Fruit fly (Drosophila melanogaster) whole organism, pupa: ENCODE data around the gene Edem1.

Source experiments
- CG10348 ChIP-seq: fragments of 200-800 bp; sonication (Bioruptor generic); IDR thresholded peaks from 2 replicates; pipeline ENCODE4 v1.3.6; 2022; ENCODE audit warnings: missing biosample characterization, missing genetic modification characterization
- CG12605 ChIP-seq: fragments of 200-800 bp; sonication (Bioruptor generic); IDR thresholded peaks from 2 replicates; pipeline ENCODE4 v1.3.6; 2022; ENCODE audit warnings: missing biosample characterization, missing genetic modification characterization
- CG13204 ChIP-seq: fragments of 200-800 bp; sonication (Bioruptor generic); optimal IDR thresholded peaks from 2 replicates; lab custom pipeline; 2018; ENCODE audit warnings: missing biosample characterization, mild to moderate bottlenecking, missing genetic modification characterization, moderate library complexity
- CG14655 ChIP-seq: fragments of 200-800 bp; sonication (Bioruptor generic); optimal IDR thresholded peaks from 3 replicates; lab custom pipeline; 2017; ENCODE audit warnings: mild to moderate bottlenecking, missing biosample characterization, missing genetic modification reagents, missing genetic modification characterization
- CG15710 ChIP-seq: fragments of 200-800 bp; sonication (Bioruptor generic); optimal IDR thresholded peaks from 2 replicates; lab custom pipeline; 2018; ENCODE audit warnings: missing biosample characterization, mild to moderate bottlenecking, missing genetic modification characterization, moderate library complexity
- CG17806 ChIP-seq: fragments of 200-800 bp; sonication (Bioruptor generic); optimal IDR thresholded peaks from 2 replicates; lab custom pipeline; 2018; ENCODE audit warnings: missing biosample characterization, mild to moderate bottlenecking, missing genetic modification characterization, moderate library complexity
- CG32121 ChIP-seq: fragments of 200-800 bp; sonication (Bioruptor generic); IDR thresholded peaks from 2 replicates; pipeline ENCODE4 v1.3.6; 2022; ENCODE audit warnings: missing biosample characterization, missing genetic modification characterization
- CG34367 ChIP-seq: fragments of 200-800 bp; sonication (Bioruptor generic); optimal IDR thresholded peaks from 2 replicates; lab custom pipeline; 2018; ENCODE audit warnings: missing biosample characterization, mild to moderate bottlenecking, missing genetic modification characterization
- CG4496 ChIP-seq: fragments of 200-800 bp; sonication (Bioruptor generic); IDR thresholded peaks from 3 replicates; pipeline ENCODE4 v1.3.6; 2022; ENCODE audit warnings: missing biosample characterization, missing genetic modification characterization
- CG8159 ChIP-seq: fragments of 200-800 bp; sonication (Bioruptor generic); optimal IDR thresholded peaks from 3 replicates; lab custom pipeline; 2018; ENCODE audit warnings: missing biosample characterization, mild to moderate bottlenecking, missing genetic modification characterization, moderate library complexity
- CG8301 ChIP-seq: fragments of 200-800 bp; sonication (Bioruptor generic); optimal IDR thresholded peaks from 2 replicates; lab custom pipeline; 2018; ENCODE audit warnings: missing biosample characterization, mild to moderate bottlenecking, missing genetic modification characterization
- CG9948 ChIP-seq: fragments of 200-800 bp; sonication (Bioruptor generic); optimal IDR thresholded peaks from 2 replicates; lab custom pipeline; 2018; ENCODE audit warnings: missing biosample characterization, mild to moderate bottlenecking, missing genetic modification characterization, moderate library complexity
- D1 ChIP-seq: fragments of 200-800 bp; sonication (Bioruptor generic); optimal IDR thresholded peaks from 2 replicates; lab custom pipeline; 2018; ENCODE audit warnings: missing biosample characterization, mild to moderate bottlenecking, missing genetic modification characterization, moderate library complexity
- EcR ChIP-seq: fragments of 200-800 bp; sonication (Bioruptor generic); optimal IDR thresholded peaks from 3 replicates; lab custom pipeline; 2019; ENCODE audit warnings: missing biosample characterization, missing genetic modification characterization, mild to moderate bottlenecking, moderate library complexity, missing genetic modification reagents
- Ets98B ChIP-seq: fragments of 200-800 bp; sonication (Bioruptor generic); IDR thresholded peaks from 2 replicates; pipeline ENCODE4 v1.3.6; 2022; ENCODE audit warnings: missing biosample characterization, missing genetic modification characterization
- Pif1A ChIP-seq: fragments of 200-800 bp; sonication (Bioruptor generic); optimal IDR thresholded peaks from 3 replicates; lab custom pipeline; 2016; ENCODE audit warnings: missing biosample characterization, missing genetic modification characterization
- Pif1B ChIP-seq: fragments of 200-800 bp; sonication (Bioruptor generic); optimal IDR thresholded peaks from 3 replicates; lab custom pipeline; 2016; ENCODE audit warnings: missing biosample characterization, missing genetic modification characterization
- Snoo ChIP-seq: fragments of 200-800 bp; sonication (Bioruptor generic); optimal IDR thresholded peaks from 3 replicates; lab custom pipeline; 2017; ENCODE audit warnings: missing biosample characterization, mild to moderate bottlenecking, missing genetic modification characterization, inconsistent platforms
- fd96Ca ChIP-seq: fragments of 200-800 bp; sonication (Bioruptor generic); IDR thresholded peaks from 3 replicates; pipeline ENCODE4 v1.3.6; 2022; ENCODE audit warnings: missing biosample characterization, missing genetic modification characterization
- gl ChIP-seq: fragments of 200-800 bp; sonication (Bioruptor generic); optimal IDR thresholded peaks from 2 replicates; lab custom pipeline; 2018; ENCODE audit warnings: missing biosample characterization, mild to moderate bottlenecking, missing genetic modification characterization
- rn ChIP-seq: fragments of 200-800 bp; sonication (Bioruptor generic); IDR thresholded peaks from 2 replicates; pipeline ENCODE4 v1.3.6; 2022; ENCODE audit warnings: missing biosample characterization, missing genetic modification characterization

The Edem1 gene

DNA sequence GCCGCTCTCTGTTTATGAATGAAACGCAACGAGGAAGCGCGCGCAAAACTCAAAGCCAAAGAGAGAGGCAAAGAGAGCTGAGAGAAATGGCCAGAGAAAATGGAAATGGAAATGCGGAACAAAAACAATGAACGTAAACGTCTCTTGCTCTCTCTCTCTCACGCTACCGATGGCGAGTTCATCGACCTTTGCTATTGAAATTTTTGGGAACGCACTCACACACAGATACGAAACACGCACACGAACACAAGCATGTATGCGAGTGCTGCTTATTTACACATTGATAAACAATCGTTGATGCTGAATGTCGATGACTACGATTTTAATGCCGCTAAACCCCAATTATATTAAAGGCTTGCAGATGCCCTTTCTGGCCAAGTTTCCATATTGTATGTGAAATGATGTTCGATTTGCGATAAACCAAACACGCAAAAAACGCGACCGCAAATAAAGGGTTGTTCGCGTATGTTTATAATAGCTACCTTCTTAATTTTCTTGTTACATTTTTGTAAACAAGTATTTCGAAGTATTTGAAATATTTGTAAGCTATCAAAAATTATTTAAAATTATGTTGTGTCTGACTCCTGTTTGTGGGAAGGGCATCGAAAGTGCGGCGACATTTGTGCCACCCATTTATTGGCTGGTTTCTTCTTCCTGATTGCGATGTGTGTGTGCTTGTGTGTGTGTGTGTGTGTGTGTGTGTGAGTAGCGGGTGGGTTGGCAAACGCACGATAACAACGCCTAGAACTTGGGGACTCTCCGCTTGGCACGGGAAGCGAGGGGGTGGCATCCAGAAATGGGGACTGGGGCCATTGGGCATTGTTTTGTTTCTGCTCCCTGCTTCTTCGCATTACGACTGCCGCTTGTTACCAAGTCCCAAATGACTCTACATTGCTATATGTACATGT, 35.0 kb upstream of the Edem1 start:
- TF ChIP-seq CG13204 (no peak), Snoo (tag; lab: Kevin White, UChicago) (peak; percentile 65), D1 (tag; lab: Kevin White, UChicago) (peak; percentile 7), CG15710 (peak; percentile 65), EcR (GFP tag; lab: Kevin White, UChicago) (peak; percentile 97), Ets98B (GFP tag; lab: Robert Waterston, UW) (peak; percentile 19), fd96Ca (GFP tag; lab: Robert Waterston, UW) (0 out of 3 replicates have a peak, but pooled peaks have one; percentile 29), CG14655 (GFP tag; lab: Kevin White, UChicago) (peak; percentile 71), CG10348 (GFP tag; lab: Robert Waterston, UW) (no peak), CG34367 (tag; lab: Kevin White, UChicago) (peak; percentile 50), Pif1B (peak; percentile 34), CG12605 (GFP tag; lab: Robert Waterston, UW) (no peak), Pif1A (GFP tag; lab: Kevin White, UChicago) (peak; percentile 28), rn (GFP tag; lab: Robert Waterston, UW) (no peak), CG8301 (tag; lab: Kevin White, UChicago) (peak; percentile 56), gl (tag; lab: Kevin White, UChicago) (no peak), CG17806 (tag; lab: Kevin White, UChicago) (peak; percentile 40), CG9948 (tag; lab: Kevin White, UChicago) (peak; percentile 54), CG8159 (tag; lab: Kevin White, UChicago) (peak; percentile 66)

DNA sequence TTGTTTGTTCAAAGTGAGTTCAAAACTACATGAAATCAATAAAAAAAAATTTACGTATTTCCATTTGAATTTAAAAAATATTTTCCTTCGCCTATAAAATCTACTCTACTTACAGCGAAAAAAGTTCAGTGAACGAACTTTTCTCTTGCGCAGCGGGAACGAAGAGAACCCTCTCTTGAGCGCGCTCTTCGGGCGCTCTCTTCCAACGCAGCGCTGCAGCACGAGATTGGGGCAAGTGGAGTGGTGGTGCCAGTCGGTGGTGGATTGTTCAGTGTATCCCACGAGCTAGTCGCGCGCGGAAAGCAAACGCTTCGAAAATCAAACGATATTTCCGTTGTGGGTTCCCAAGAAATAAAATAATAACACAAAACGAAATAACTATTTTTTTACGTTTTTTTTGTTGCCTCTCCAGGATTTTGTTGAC, 33.1 kb upstream of the Edem1 start, which contains the start of gene Hr4:
TSS of gene Hr4 (plus strand) at position 272 of the 424 bp plus-strand sequence.
- TF ChIP-seq CG17806 (tag; lab: Kevin White, UChicago) (no peak), Snoo (tag; lab: Kevin White, UChicago) (peak; percentile 4), D1 (tag; lab: Kevin White, UChicago) (no peak), rn (GFP tag; lab: Robert Waterston, UW) (no peak), CG4496 (GFP tag; lab: Robert Waterston, UW) (peak; percentile 66; the same call in 2 of the 3 replicates), CG15710 (no peak), CG13204 (peak; percentile 26), gl (tag; lab: Kevin White, UChicago) (no peak), CG8159 (tag; lab: Kevin White, UChicago) (peak; percentile 30), EcR (GFP tag; lab: Kevin White, UChicago) (peak; percentile 99), CG14655 (GFP tag; lab: Kevin White, UChicago) (no peak), fd96Ca (GFP tag; lab: Robert Waterston, UW) (no peak; the same call in 2 of the 3 replicates), Ets98B (GFP tag; lab: Robert Waterston, UW) (peak; percentile 59; the same call in 1 of the 2 replicates), Pif1B (peak; percentile 28), CG8301 (tag; lab: Kevin White, UChicago) (no peak), CG9948 (tag; lab: Kevin White, UChicago) (no peak), CG12605 (GFP tag; lab: Robert Waterston, UW) (peak; percentile 64), CG32121 (peak; percentile 48; the same call in 1 of the 2 replicates), Pif1A (GFP tag; lab: Kevin White, UChicago) (peak; percentile 10), CG10348 (GFP tag; lab: Robert Waterston, UW) (no peak), CG34367 (tag; lab: Kevin White, UChicago) (no peak)

DNA sequence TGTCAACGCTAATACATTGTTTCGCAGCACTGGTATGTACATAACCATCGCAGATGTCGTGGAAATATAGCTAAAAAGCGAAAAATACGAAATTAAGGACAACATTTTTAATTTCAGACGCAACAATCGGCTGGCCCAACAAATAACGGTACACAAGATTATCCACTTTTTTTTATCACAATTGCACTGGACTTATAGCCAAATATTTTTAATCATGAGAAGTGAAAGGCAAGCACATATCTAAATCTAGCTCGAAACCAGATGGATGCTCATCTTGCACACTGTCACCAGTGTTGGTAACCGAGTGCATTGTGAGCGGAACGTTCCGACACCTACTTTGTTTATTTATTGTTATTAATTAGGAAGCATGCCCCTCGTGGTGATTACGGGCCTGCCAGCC, 31.4 kb upstream of the Edem1 start, which contains the start of the genes CG3857 and CG3587:
TSS of gene CG3857 (minus strand) at position 21 of the 400 bp plus-strand sequence.
TSS of gene CG3587 (plus strand) at position 288 of the 400 bp plus-strand sequence.
- TF ChIP-seq fd96Ca (GFP tag; lab: Robert Waterston, UW) (peak; percentile 75), CG13204 (no peak), rn (GFP tag; lab: Robert Waterston, UW) (peak; percentile 30; the same call in 1 of the 2 replicates), Pif1A (GFP tag; lab: Kevin White, UChicago) (peak; percentile 68), CG34367 (tag; lab: Kevin White, UChicago) (peak; percentile 59), CG14655 (GFP tag; lab: Kevin White, UChicago) (peak; percentile 65), EcR (GFP tag; lab: Kevin White, UChicago) (peak; percentile 37), Pif1B (peak; percentile 39), gl (tag; lab: Kevin White, UChicago) (peak; percentile 0), CG4496 (GFP tag; lab: Robert Waterston, UW) (peak; percentile 66), CG10348 (GFP tag; lab: Robert Waterston, UW) (no peak), CG9948 (tag; lab: Kevin White, UChicago) (peak; percentile 35), CG17806 (tag; lab: Kevin White, UChicago) (peak; percentile 37), D1 (tag; lab: Kevin White, UChicago) (no peak), CG12605 (GFP tag; lab: Robert Waterston, UW) (peak; percentile 23; the same call in 1 of the 2 replicates), CG8159 (tag; lab: Kevin White, UChicago) (peak; percentile 66), Snoo (tag; lab: Kevin White, UChicago) (peak; percentile 65), CG15710 (peak; percentile 69), CG8301 (tag; lab: Kevin White, UChicago) (peak; percentile 52), Ets98B (GFP tag; lab: Robert Waterston, UW) (peak; percentile 58), CG32121 (peak; percentile 37; the same call in 1 of the 2 replicates)
